Fruit fly (Drosophila melanogaster) whole organism, embryonic: Measurements from ENCODE around the gene udt.

ENCODE experiments used
- Atf-2 ChIP-seq: fragments of 200-800 bp; sonication (Bioruptor generic); optimal IDR thresholded peaks from 2 replicates; lab custom pipeline; 2016; ENCODE audit warnings: missing biosample characterization, missing genetic modification characterization
- B-H2 ChIP-seq: fragments of 200-800 bp; sonication (Bioruptor generic); optimal IDR thresholded peaks from 2 replicates; lab custom pipeline; 2018; ENCODE audit warnings: missing biosample characterization, mild to moderate bottlenecking, missing genetic modification characterization
- CG10209 ChIP-seq: fragments of 200-800 bp; sonication (Bioruptor generic); optimal IDR thresholded peaks from 3 replicates; lab custom pipeline; 2017; ENCODE audit warnings: missing biosample characterization, mild to moderate bottlenecking, missing genetic modification characterization, missing genetic modification reagents
- CG11398 ChIP-seq: fragments of 200-800 bp; sonication (Bioruptor generic); optimal IDR thresholded peaks from 2 replicates; lab custom pipeline; 2016; ENCODE audit warnings: missing biosample characterization, missing genetic modification characterization
- CG12769 ChIP-seq: fragments of 200-800 bp; sonication (Bioruptor generic); optimal IDR thresholded peaks from 2 replicates; lab custom pipeline; 2019; ENCODE audit warnings: missing biosample characterization, mild to moderate bottlenecking, missing genetic modification characterization, moderate library complexity
- CG13123 ChIP-seq: fragments of 200-800 bp; sonication (Bioruptor generic); optimal IDR thresholded peaks from 2 replicates; lab custom pipeline; 2016; ENCODE audit warnings: missing biosample characterization, missing genetic modification characterization
- CG13624 ChIP-seq: fragments of 200-800 bp; sonication (Bioruptor generic); optimal IDR thresholded peaks from 2 replicates; lab custom pipeline; 2016; ENCODE audit warnings: missing biosample characterization, missing genetic modification characterization
- CG15479 ChIP-seq: fragments of 200-800 bp; sonication (Bioruptor generic); optimal IDR thresholded peaks from 3 replicates; lab custom pipeline; 2019; ENCODE audit warnings: missing biosample characterization, mild to moderate bottlenecking, missing genetic modification characterization, moderate library complexity
- CG17359 ChIP-seq: fragments of 200-800 bp; sonication (Bioruptor generic); optimal IDR thresholded peaks from 3 replicates; lab custom pipeline; 2018; ENCODE audit warnings: missing biosample characterization, mild to moderate bottlenecking, missing genetic modification characterization, moderate library complexity
- CG2678 ChIP-seq: fragments of 200-800 bp; sonication (Bioruptor generic); optimal IDR thresholded peaks from 3 replicates; lab custom pipeline; 2019; ENCODE audit warnings: missing biosample characterization, mild to moderate bottlenecking, missing genetic modification characterization, moderate library complexity
- CG34224 ChIP-seq: fragments of 200-800 bp; sonication (Bioruptor generic); IDR thresholded peaks from 3 replicates; pipeline ENCODE4 v1.3.6; 2022; ENCODE audit warnings: missing biosample characterization, missing genetic modification characterization; ENCODE audit not compliant: partially characterized antibody
- CG3726 ChIP-seq: fragments of 200-800 bp; sonication (Bioruptor generic); IDR thresholded peaks from 3 replicates; pipeline ENCODE4, ENCODE4 v1.3.6; 2022; ENCODE audit warnings: missing biosample characterization, missing genetic modification characterization
- CG7357 ChIP-seq: fragments of 200-800 bp; sonication (Bioruptor generic); IDR thresholded peaks from 3 replicates; pipeline ENCODE4 v1.3.6; 2022; ENCODE audit warnings: missing biosample characterization, missing genetic modification characterization
- CG9876 ChIP-seq: fragments of 200-800 bp; sonication (Bioruptor generic); optimal IDR thresholded peaks from 2 replicates; lab custom pipeline; 2016; ENCODE audit warnings: missing biosample characterization, missing genetic modification characterization
- CrebB ChIP-seq: fragments of 200-800 bp; sonication (Bioruptor generic); optimal IDR thresholded peaks from 3 replicates; lab custom pipeline; 2018; ENCODE audit warnings: missing biosample characterization, mild to moderate bottlenecking, missing genetic modification characterization
- D ChIP-seq, 2 experiments: fragments of 200-800 bp in 1 of 2; fragments of >200 bp in 1 of 2; sonication (Bioruptor generic) in 1 of 2; optimal IDR thresholded peaks; 2 replicates in 1 of 2; 3 replicates in 1 of 2; lab custom pipeline; 2017; ENCODE audit warnings: mild to moderate bottlenecking in 1 of 2, missing biosample characterization in 1 of 2, missing genetic modification characterization in 1 of 2, missing genetic modification reagents in 1 of 2
- Dad ChIP-seq: fragments of 200-800 bp; sonication (Bioruptor generic); optimal IDR thresholded peaks from 3 replicates; lab custom pipeline; 2016; ENCODE audit warnings: missing biosample characterization, missing genetic modification characterization
- Dbx ChIP-seq: fragments of 200-800 bp; sonication (Bioruptor generic); IDR thresholded peaks from 3 replicates; pipeline ENCODE4 v1.3.6; 2022; ENCODE audit warnings: missing biosample characterization, missing genetic modification characterization
- Dip3 ChIP-seq: fragments of 200-800 bp; sonication (Bioruptor generic); optimal IDR thresholded peaks from 3 replicates; lab custom pipeline; 2016; ENCODE audit warnings: missing biosample characterization, missing genetic modification characterization
- Ets97D ChIP-seq: fragments of 200-800 bp; sonication (Bioruptor generic); optimal IDR thresholded peaks from 3 replicates; lab custom pipeline; 2016; ENCODE audit warnings: missing biosample characterization, missing genetic modification characterization
- Hmr ChIP-seq: fragments of 200-800 bp; sonication (Bioruptor generic); optimal IDR thresholded peaks from 3 replicates; lab custom pipeline; 2017; ENCODE audit warnings: mild to moderate bottlenecking, missing biosample characterization, missing genetic modification reagents, missing genetic modification characterization
- Nf-YA ChIP-seq: fragments of 200-800 bp; sonication (Bioruptor generic); IDR thresholded peaks from 2 replicates; pipeline ENCODE4 v1.3.6; 2022; ENCODE audit warnings: missing biosample characterization, missing genetic modification characterization
- Optix ChIP-seq: fragments of 200-800 bp; sonication (Bioruptor generic); IDR thresholded peaks from 3 replicates; pipeline ENCODE4 v1.3.6; 2022; ENCODE audit warnings: missing biosample characterization, missing genetic modification characterization
- al ChIP-seq: fragments of 200-800 bp; sonication (Bioruptor generic); IDR thresholded peaks from 2 replicates; pipeline ENCODE4 v1.3.6; 2022; ENCODE audit warnings: missing biosample characterization, missing genetic modification characterization
- amos ChIP-seq: fragments of 200-800 bp; sonication (Bioruptor generic); IDR thresholded peaks from 2 replicates; pipeline ENCODE4 v1.3.6; 2022; ENCODE audit warnings: missing biosample characterization, missing genetic modification characterization; ENCODE audit not compliant: partially characterized antibody
- chinmo ChIP-seq: fragments of 200-800 bp; sonication (Bioruptor generic); IDR thresholded peaks from 4 replicates; pipeline ENCODE4 v1.3.6; 2022; ENCODE audit warnings: missing biosample characterization, missing genetic modification characterization; ENCODE audit not compliant: partially characterized antibody
- corto ChIP-seq: fragments of 200-800 bp; sonication (Bioruptor generic); optimal IDR thresholded peaks from 2 replicates; lab custom pipeline; 2016; ENCODE audit warnings: missing biosample characterization, mild to moderate bottlenecking, missing genetic modification characterization, moderate library complexity
- dpn ChIP-seq, 2 experiments: fragments of 200-800 bp; sonication (Bioruptor generic); optimal IDR thresholded peaks; 3 replicates each; lab custom pipeline; 2016; ENCODE audit warnings: missing biosample characterization in 2 of 2, missing genetic modification characterization in 2 of 2
- gce ChIP-seq: fragments of 200-800 bp; sonication (Bioruptor generic); IDR thresholded peaks from 3 replicates; pipeline ENCODE4 v1.3.6; 2022; ENCODE audit warnings: missing biosample characterization, missing genetic modification characterization
- gfzf ChIP-seq: fragments of 200-800 bp; sonication (Bioruptor generic); optimal IDR thresholded peaks from 2 replicates; lab custom pipeline; 2016; ENCODE audit warnings: missing biosample characterization, mild to moderate bottlenecking, missing genetic modification characterization, moderate library complexity
- jumu ChIP-seq: fragments of 200-800 bp; sonication (Bioruptor generic); optimal IDR thresholded peaks from 3 replicates; lab custom pipeline; 2016; ENCODE audit warnings: missing biosample characterization, missing genetic modification characterization
- lmd ChIP-seq: fragments of 200-800 bp; sonication (Bioruptor generic); IDR thresholded peaks from 2 replicates; pipeline ENCODE4 v1.3.6; 2022; ENCODE audit warnings: missing biosample characterization, missing genetic modification characterization
- lola ChIP-seq, 3 experiments: fragments of >200 bp in 2 of 3; fragments of 200-800 bp in 1 of 3; sonication (Bioruptor generic) in 1 of 3; optimal IDR thresholded peaks; 2 replicates each; lab custom pipeline; 2017 to 2019; ENCODE audit warnings: missing biosample characterization in 3 of 3, missing genetic modification characterization in 3 of 3, mild to moderate bottlenecking in 1 of 3, moderate library complexity in 1 of 3
- org-1 ChIP-seq: fragments of 200-800 bp; sonication (Bioruptor generic); optimal IDR thresholded peaks from 2 replicates; lab custom pipeline; 2017; ENCODE audit warnings: missing biosample characterization, missing genetic modification characterization
- rib ChIP-seq: fragments of 200-800 bp; sonication (Bioruptor generic); IDR thresholded peaks from 2 replicates; pipeline ENCODE4 v1.3.6; 2022; ENCODE audit warnings: missing biosample characterization, missing genetic modification characterization
- row ChIP-seq: fragments of 200-800 bp; sonication (Bioruptor generic); IDR thresholded peaks from 3 replicates; pipeline ENCODE4 v1.3.6; 2022; ENCODE audit warnings: missing biosample characterization, missing genetic modification characterization
- salm ChIP-seq: fragments of 200-800 bp; sonication (Bioruptor generic); optimal IDR thresholded peaks from 2 replicates; lab custom pipeline; 2018; ENCODE audit warnings: missing biosample characterization, mild to moderate bottlenecking, missing genetic modification characterization
- scrt ChIP-seq: fragments of 200-800 bp; sonication (Bioruptor generic); optimal IDR thresholded peaks from 2 replicates; lab custom pipeline; 2018; ENCODE audit warnings: missing biosample characterization, mild to moderate bottlenecking, missing genetic modification characterization, moderate library complexity
- sens ChIP-seq: fragments of 200-800 bp; sonication (Bioruptor generic); peaks from one replicate; lab custom pipeline; 2016; ENCODE audit warnings: missing biosample characterization, missing genetic modification characterization
- sisA ChIP-seq: fragments of 200-800 bp; sonication (Bioruptor generic); IDR thresholded peaks from 2 replicates; pipeline ENCODE4 v1.3.6; 2022; ENCODE audit warnings: missing biosample characterization, missing genetic modification characterization
- slp2 ChIP-seq: fragments of 200-800 bp; sonication (Bioruptor generic); optimal IDR thresholded peaks from 2 replicates; lab custom pipeline; 2016; ENCODE audit warnings: missing biosample characterization, missing genetic modification characterization
- sna ChIP-seq: fragments of 200-800 bp; sonication (Bioruptor generic); IDR thresholded peaks from 2 replicates; pipeline ENCODE4 v1.3.6; 2022; ENCODE audit warnings: missing biosample characterization, missing genetic modification characterization; ENCODE audit not compliant: partially characterized antibody
- so ChIP-seq: fragments of 200-800 bp; sonication (Bioruptor generic); IDR thresholded peaks from 3 replicates; pipeline ENCODE4 v1.3.6; 2022; ENCODE audit warnings: missing biosample characterization, missing genetic modification characterization
- sob ChIP-seq: fragments of 200-800 bp; sonication (Bioruptor generic); IDR thresholded peaks from 2 replicates; pipeline ENCODE4 v1.3.6; 2022; ENCODE audit warnings: missing biosample characterization, missing genetic modification characterization
- ssp ChIP-seq: fragments of 200-800 bp; sonication (Bioruptor generic); IDR thresholded peaks from 2 replicates; pipeline ENCODE4 v1.3.6; 2022; ENCODE audit warnings: missing biosample characterization, missing genetic modification characterization
- sug ChIP-seq: fragments of 200-800 bp; optimal IDR thresholded peaks from 2 replicates; lab custom pipeline; 2019; ENCODE audit warnings: missing biosample characterization, mild to moderate bottlenecking, missing genetic modification characterization, moderate library complexity
- tgo ChIP-seq: fragments of 200-800 bp; sonication (Bioruptor generic); IDR thresholded peaks from 3 replicates; pipeline ENCODE4 v1.3.6; 2022; ENCODE audit warnings: missing biosample characterization, missing genetic modification characterization
- wdn ChIP-seq: fragments of 200-800 bp; sonication (Bioruptor generic); IDR thresholded peaks from 2 replicates; pipeline ENCODE4 v1.3.6; 2022; ENCODE audit warnings: missing biosample characterization, missing genetic modification characterization

Gene udt

dm6 chr3R:23757912-23758607 lies 5.0 kb downstream of the udt start, which contains the start of the genes PTPMT1 and Hrd3 (continued):
- TF ChIP-seq CG11398 (GFP tag; lab: Kevin White, UChicago) = peak; percentile 93
- peak; percentile 98 for TF ChIP-seq sug (tag; lab: Kevin White, UChicago)
- peak; percentile 95 for TF ChIP-seq salm
- peak; percentile 97 for TF ChIP-seq Dbx
- TF ChIP-seq jumu (GFP tag; lab: Kevin White, UChicago) = peak; percentile 97
- peak; percentile 92 for TF ChIP-seq CrebB (tag; lab: Kevin White, UChicago)
- TF ChIP-seq rib (GFP tag; lab: Robert Waterston, UW) = peak; percentile 91; the same call in 1 of the 2 replicates
- TF ChIP-seq gce = peak; percentile 87; the same call in 2 of the 3 replicates
- peak in 1 of 3 experiments; percentile 99 for TF ChIP-seq lola (GFP tag; optimal IDR thresholded peaks at IDR 0.05; lab: Kevin White, UChicago)
- peak; percentile 92 for TF ChIP-seq scrt (GFP tag; lab: Kevin White, UChicago)
- TF ChIP-seq sob = peak; percentile 96
- peak; percentile 98 to 99 for TF ChIP-seq dpn (GFP tag; optimal IDR thresholded peaks at IDR 0.05; lab: Kevin White, UChicago)
- TF ChIP-seq CG13624 (GFP tag; lab: Kevin White, UChicago) = peak; percentile 98
- peak; percentile 92 for TF ChIP-seq CG7357 (GFP tag; lab: Robert Waterston, UW)
- peak; percentile 100 for TF ChIP-seq sens (GFP tag; lab: Kevin White, UChicago)
- no peak for TF ChIP-seq D (optimal IDR thresholded peaks at IDR 0.05; lab: Kevin White, UChicago)
- TF ChIP-seq D (GFP tag; optimal IDR thresholded peaks at IDR 0.05; lab: Kevin White, UChicago) = peak; percentile 99
- TF ChIP-seq CG34224 (GFP tag; lab: Robert Waterston, UW) = no peak
- TF ChIP-seq Dad (GFP tag; lab: Kevin White, UChicago) = peak; percentile 97
- TF ChIP-seq so (GFP tag; lab: Robert Waterston, UW) = peak; percentile 95
- TF ChIP-seq CG13123 (GFP tag; lab: Kevin White, UChicago) = peak; percentile 96
- TF ChIP-seq org-1 (GFP tag; lab: Kevin White, UChicago) = peak; percentile 98
- TF ChIP-seq Nf-YA = peak; percentile 83
- TF ChIP-seq slp2 (GFP tag; lab: Kevin White, UChicago) = peak; percentile 97
- TF ChIP-seq sna (GFP tag; lab: Robert Waterston, UW) = no peak
- peak; percentile 89 for TF ChIP-seq wdn (GFP tag; lab: Robert Waterston, UW)
- TF ChIP-seq CG10209 = peak; percentile 99
- TF ChIP-seq lmd (GFP tag; lab: Robert Waterston, UW) = peak; percentile 98
- peak; percentile 98 for TF ChIP-seq row
- TF ChIP-seq al = peak; percentile 94
- peak; percentile 96 for TF ChIP-seq tgo (GFP tag; lab: Robert Waterston, UW)
- peak; percentile 99 for TF ChIP-seq Hmr
- TF ChIP-seq CG12769 (tag; lab: Kevin White, UChicago) = peak; percentile 84
- peak; percentile 97 for TF ChIP-seq sisA (GFP tag; lab: Robert Waterston, UW)
- peak; percentile 90 for TF ChIP-seq ssp (GFP tag; lab: Robert Waterston, UW)
- peak; percentile 97 for TF ChIP-seq Atf-2
- TF ChIP-seq CG9876 (GFP tag; lab: Kevin White, UChicago) = peak; percentile 94
- peak; percentile 99 for TF ChIP-seq CG2678 (tag; lab: Kevin White, UChicago)
- peak; percentile 92 for TF ChIP-seq Ets97D (GFP tag; lab: Kevin White, UChicago)
- peak; percentile 93 for TF ChIP-seq corto (GFP tag; lab: Kevin White, UChicago)
- 0 out of 4 replicates have a peak, but pooled peaks have one; percentile 32 for TF ChIP-seq chinmo (GFP tag; lab: Robert Waterston, UW)
- TF ChIP-seq Optix = peak; percentile 91
- peak; percentile 98 for TF ChIP-seq CG17359
- peak; percentile 32 for TF ChIP-seq gfzf (GFP tag; lab: Kevin White, UChicago)
- TF ChIP-seq CG15479 (GFP tag; lab: Kevin White, UChicago) = peak; percentile 88
- peak; percentile 93 for TF ChIP-seq CG3726 (GFP tag; lab: Robert Waterston, UW)
- TF ChIP-seq B-H2 (GFP tag; lab: Kevin White, UChicago) = peak; percentile 97
- peak; percentile 99 for TF ChIP-seq Dip3 (GFP tag; lab: Kevin White, UChicago)
- peak; percentile 27; the same call in 1 of the 2 replicates for TF ChIP-seq amos (GFP tag; lab: Robert Waterston, UW)
